Fruit fly (Drosophila melanogaster): ENCODE measurements around the gene CG15531.

dm6 chr3R:30202898-30203103 lies 6.8 kb upstream of the CG15531 start, which contains the start of gene CG9743:
- no peak for TF ChIP-seq CG11617 (GFP tag; optimal IDR thresholded peaks at IDR 0.05)
- no peak for TF ChIP-seq toe (GFP tag; optimal IDR thresholded peaks at IDR 0.05)
- no peak for TF ChIP-seq CG33017 (tag; optimal IDR thresholded peaks at IDR 0.05)
- TF ChIP-seq Crg-1 (GFP tag; optimal IDR thresholded peaks at IDR 0.05): no peak
- TF ChIP-seq CG5204 (GFP tag; optimal IDR thresholded peaks at IDR 0.05): no peak

All from whole organism, adult.